Worm (Caenorhabditis elegans): ENCODE measurements around the gene got-2.2.

DNA sequence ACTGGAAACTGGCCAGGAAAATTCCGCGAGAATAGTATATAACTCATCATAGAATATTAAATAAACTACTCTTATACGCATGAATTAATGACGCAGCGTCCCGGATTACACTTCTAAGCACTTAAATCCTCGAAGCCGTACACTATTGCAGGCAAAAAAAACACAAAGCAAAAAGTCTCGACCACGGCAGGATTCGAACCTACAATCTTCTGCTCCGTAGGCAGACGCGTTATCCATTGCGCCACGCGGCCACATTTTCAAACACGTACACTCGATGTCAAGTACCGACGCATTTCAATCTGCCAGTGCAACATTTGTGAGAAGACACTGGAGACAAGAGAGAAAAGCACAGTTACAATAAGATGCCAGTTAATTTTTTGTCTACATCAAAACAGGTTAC lies 20.9 kb upstream of the got-2.2 start:
- TF ChIP-seq tbx-8 (GFP tag; optimal IDR thresholded peaks at IDR 0.05) (no peak), lin-13 (tag; optimal IDR thresholded peaks at IDR 0.05) (peak; percentile 21), ham-2 (GFP tag; optimal IDR thresholded peaks at IDR 0.05) (no peak), nhr-237 (tag; optimal IDR thresholded peaks at IDR 0.05) (no peak), snpc-4 (tag; optimal IDR thresholded peaks at IDR 0.05) (no peak), ztf-11 (tag; optimal IDR thresholded peaks at IDR 0.05) (no peak), M03D4.4 (tag; optimal IDR thresholded peaks at IDR 0.05) (peak; percentile 55), hlh-1 (tag; optimal IDR thresholded peaks at IDR 0.05) (peak; percentile 5)
